Worm (Caenorhabditis elegans): ENCODE measurements around the gene swt-3.

ce11 chrIV:10786731-10787130 lies 6.2 kb upstream of the swt-3 start, which contains the start of gene srd-7:
- TF ChIP-seq athp-1 (tag; optimal IDR thresholded peaks at IDR 0.05) = no peak
- no peak for TF ChIP-seq D2030.7 (GFP tag; IDR thresholded peaks at IDR 0.05)
- TF ChIP-seq ama-1 (optimal IDR thresholded peaks at IDR 0.05) = no peak
- no peak for TF ChIP-seq ama-1 (GFP tag; optimal IDR thresholded peaks at IDR 0.05)
